Worm (Caenorhabditis elegans) whole organism, L1 larva: ENCODE data around the gene nhr-268.

Experiments used
- C16A3.4 ChIP-seq: fragments of 150-350 bp; optimal IDR thresholded peaks from 2 replicates; lab custom pipeline; 2014; ENCODE audit warnings: missing biosample characterization, missing genetic modification characterization
- Y116A8C.19 ChIP-seq: sonication (generic microtip); optimal IDR thresholded peaks from 2 replicates; lab custom pipeline; 2016; ENCODE audit warnings: missing compliant biosample characterization, missing genetic modification characterization, borderline replicate concordance
- alr-1 ChIP-seq: fragments of 200-800 bp; sonication (Bioruptor generic); optimal IDR thresholded peaks from 2 replicates; lab custom pipeline; 2018; ENCODE audit warnings: borderline replicate concordance, mild to moderate bottlenecking, missing genetic modification characterization, missing compliant biosample characterization
- ama-1 ChIP-seq: fragments of 150-350 bp; optimal IDR thresholded peaks from 2 replicates; lab custom pipeline; 2014
- ceh-63 ChIP-seq: fragments of 200-800 bp; sonication (Bioruptor generic); optimal IDR thresholded peaks from 2 replicates; lab custom pipeline; 2018; ENCODE audit warnings: mild to moderate bottlenecking, missing genetic modification characterization, missing compliant biosample characterization
- ceh-88 ChIP-seq: fragments of 200-800 bp; sonication (Bioruptor generic); IDR thresholded peaks from 2 replicates; pipeline ENCODE4 v1.3.6; 2022; ENCODE audit warnings: missing genetic modification characterization, missing compliant biosample characterization
- elt-2 ChIP-seq: sonication (generic microtip); optimal IDR thresholded peaks from 2 replicates; lab custom pipeline; 2016; ENCODE audit warnings: missing genetic modification characterization, mild to moderate bottlenecking, inconsistent platforms, missing compliant biosample characterization, missing genetic modification reagents
- ets-5 ChIP-seq: fragments of 200-800 bp; sonication (Bioruptor generic); IDR thresholded peaks from 2 replicates; pipeline ENCODE4 v1.3.6; 2022; ENCODE audit warnings: missing genetic modification characterization, missing compliant biosample characterization
- fkh-4 ChIP-seq: sonication (generic microtip); optimal IDR thresholded peaks from 2 replicates; lab custom pipeline; 2016; ENCODE audit warnings: missing compliant biosample characterization, missing genetic modification characterization, borderline replicate concordance
- fos-1 ChIP-seq: fragments of 150-350 bp; optimal IDR thresholded peaks from 2 replicates; lab custom pipeline; 2014; ENCODE audit warnings: missing biosample characterization, missing genetic modification characterization
- hlh-17 ChIP-seq: fragments of 200-800 bp; sonication (Bioruptor generic); optimal IDR thresholded peaks from 2 replicates; lab custom pipeline; 2018; ENCODE audit warnings: missing genetic modification characterization, mild to moderate bottlenecking, missing compliant biosample characterization, moderate library complexity, borderline replicate concordance
- isw-1 ChIP-seq: fragments of 200-800 bp; sonication (Bioruptor generic); IDR thresholded peaks from 2 replicates; pipeline ENCODE4 v1.3.6; 2022; ENCODE audit warnings: missing genetic modification characterization, missing compliant biosample characterization
- jun-1 ChIP-seq: fragments of 150-350 bp; optimal IDR thresholded peaks from 2 replicates; lab custom pipeline; 2014; ENCODE audit warnings: missing biosample characterization, missing genetic modification reagents, missing genetic modification characterization
- lin-13 ChIP-seq: fragments of 150-350 bp; optimal IDR thresholded peaks from 2 replicates; lab custom pipeline; 2014; ENCODE audit warnings: missing biosample characterization, missing genetic modification reagents, missing genetic modification characterization
- lin-14 ChIP-seq: fragments of 200-800 bp; sonication (Bioruptor generic); optimal IDR thresholded peaks from 2 replicates; lab custom pipeline; 2018; ENCODE audit warnings: mild to moderate bottlenecking, missing genetic modification characterization, moderate library complexity, missing compliant biosample characterization
- lin-15B ChIP-seq: fragments of 150-350 bp; sonication (generic microtip); optimal IDR thresholded peaks from 3 replicates; lab custom pipeline; 2014; ENCODE audit warnings: missing biosample characterization, missing genetic modification characterization
- lin-35 ChIP-seq, 2 experiments: fragments of 150-350 bp; optimal IDR thresholded peaks; 2 replicates each; lab custom pipeline; 2014; ENCODE audit warnings: missing biosample characterization in 2 of 2, missing genetic modification characterization in 2 of 2, missing genetic modification reagents in 2 of 2
- lir-3 ChIP-seq: sonication (generic microtip); optimal IDR thresholded peaks from 2 replicates; lab custom pipeline; 2016; ENCODE audit warnings: mild to moderate bottlenecking, missing genetic modification characterization, moderate library complexity, missing compliant biosample characterization; ENCODE audit not compliant: poor library complexity
- mab-9 ChIP-seq: fragments of 200-800 bp; sonication (Bioruptor generic); IDR thresholded peaks from 2 replicates; pipeline ENCODE4 v1.3.6; 2022; ENCODE audit warnings: missing genetic modification reagents, missing genetic modification characterization, missing compliant biosample characterization
- mdl-1 ChIP-seq, 2 experiments: fragments of 150-350 bp; optimal IDR thresholded peaks; 2 replicates each; lab custom pipeline; 2014 to 2017; ENCODE audit warnings: missing biosample characterization in 2 of 2, missing genetic modification characterization in 2 of 2, inconsistent platforms in 1 of 2
- mep-1 ChIP-seq: fragments of 150-350 bp; optimal IDR thresholded peaks from 2 replicates; lab custom pipeline; 2014; ENCODE audit warnings: missing biosample characterization, missing genetic modification characterization
- nhr-11 ChIP-seq: fragments of 150-350 bp; optimal IDR thresholded peaks from 2 replicates; lab custom pipeline; 2014; ENCODE audit warnings: missing biosample characterization, missing genetic modification characterization
- nhr-12 ChIP-seq: sonication (generic microtip); optimal IDR thresholded peaks from 2 replicates; lab custom pipeline; 2017; ENCODE audit warnings: missing biosample characterization, missing genetic modification characterization
- nhr-19 ChIP-seq: fragments of 200-800 bp; sonication (Bioruptor generic); conservative IDR thresholded peaks from 2 replicates; pipeline ENCODE4 v1.3.6; 2022; ENCODE audit warnings: missing genetic modification characterization, missing compliant biosample characterization
- nhr-20 ChIP-seq: sonication (generic microtip); optimal IDR thresholded peaks from 2 replicates; lab custom pipeline; 2016; ENCODE audit warnings: mild to moderate bottlenecking, missing genetic modification characterization, missing compliant biosample characterization
- nhr-28 ChIP-seq: fragments of 150-350 bp; optimal IDR thresholded peaks from 2 replicates; lab custom pipeline; 2014; ENCODE audit warnings: missing biosample characterization, missing genetic modification characterization
- nhr-47 ChIP-seq: sonication (generic microtip); optimal IDR thresholded peaks from 2 replicates; lab custom pipeline; 2016; ENCODE audit warnings: mild to moderate bottlenecking, missing genetic modification characterization, moderate library complexity, missing compliant biosample characterization
- nhr-85 ChIP-seq: sonication (generic microtip); peaks from one replicate; lab custom pipeline; 2016; ENCODE audit warnings: missing genetic modification characterization, inconsistent platforms, missing compliant biosample characterization
- pag-3 ChIP-seq: sonication (generic microtip); optimal IDR thresholded peaks from 2 replicates; lab custom pipeline; 2017; ENCODE audit warnings: missing genetic modification characterization, mild to moderate bottlenecking, missing compliant biosample characterization, antibody characterized with exemption, borderline replicate concordance; ENCODE audit not compliant: insufficient read depth
- pqm-1 ChIP-seq: sonication (generic microtip); optimal IDR thresholded peaks from 3 replicates; lab custom pipeline; 2017; ENCODE audit warnings: missing biosample characterization, missing genetic modification characterization
- sup-37 ChIP-seq: fragments of 200-800 bp; sonication (Bioruptor generic); optimal IDR thresholded peaks from 2 replicates; lab custom pipeline; 2018; ENCODE audit warnings: mild to moderate bottlenecking, missing genetic modification characterization, missing compliant biosample characterization
- tbx-2 ChIP-seq: sonication (generic microtip); optimal IDR thresholded peaks from 2 replicates; lab custom pipeline; 2016; ENCODE audit warnings: missing genetic modification characterization, missing compliant biosample characterization
- unc-62 ChIP-seq: fragments of 150-350 bp; optimal IDR thresholded peaks from 2 replicates; lab custom pipeline; 2014; ENCODE audit warnings: missing biosample characterization, missing genetic modification reagents, missing genetic modification characterization
- unc-98 ChIP-seq: fragments of 200-800 bp; sonication (Bioruptor generic); IDR thresholded peaks from 2 replicates; pipeline ENCODE4 v1.3.6; 2022; ENCODE audit warnings: missing genetic modification characterization, missing compliant biosample characterization
- vab-15 ChIP-seq: sonication (generic microtip); optimal IDR thresholded peaks from 2 replicates; lab custom pipeline; 2017; ENCODE audit warnings: missing genotype, mild to moderate bottlenecking, missing genetic modification characterization, missing compliant biosample characterization
- zag-1 ChIP-seq: fragments of 150-350 bp; optimal IDR thresholded peaks from 2 replicates; lab custom pipeline; 2014; ENCODE audit warnings: missing biosample characterization, missing genetic modification characterization
- zip-4 ChIP-seq: fragments of 200-800 bp; sonication (Bioruptor generic); optimal IDR thresholded peaks from 2 replicates; lab custom pipeline; 2018; ENCODE audit warnings: mild to moderate bottlenecking, missing genetic modification characterization, moderate library complexity, missing compliant biosample characterization
- ztf-4 ChIP-seq: fragments of 150-350 bp; optimal IDR thresholded peaks from 2 replicates; lab custom pipeline; 2014; ENCODE audit warnings: missing biosample characterization, missing genetic modification characterization

The nhr-268 gene

ce11 chrV:15732209-15732608 is 42.2 kb downstream of the nhr-268 start, which contains the start of gene str-38:
Gene str-38, minus strand, starts transcription at chrV:15732309.
- TF ChIP-seq vab-15 (no peak), lir-3 (tag; lab: Kevin White, UChicago) (no peak), tbx-2 (tag; lab: Kevin White, UChicago) (no peak), isw-1 (GFP tag; lab: Robert Waterston, UW) (no peak), alr-1 (tag; lab: Kevin White, UChicago) (no peak), pqm-1 (tag; lab: Kevin White, UChicago) (no peak), lin-35 (GFP tag; optimal IDR thresholded peaks at IDR 0.05; lab: Kevin White, UChicago) (no peak), Y116A8C.19 (tag; lab: Kevin White, UChicago) (no peak), nhr-11 (no peak), lin-13 (GFP tag; lab: Kevin White, UChicago) (no peak), mab-9 (no peak), unc-62 (GFP tag; lab: Kevin White, UChicago) (no peak), pag-3 (tag; lab: Kevin White, UChicago) (no peak), nhr-20 (no peak), lin-14 (GFP tag; lab: Kevin White, UChicago) (no peak), zag-1 (no peak), sup-37 (GFP tag; lab: Kevin White, UChicago) (no peak)

- no peak for TF ChIP-seq fos-1 (tag; lab: Kevin White, UChicago)
- TF ChIP-seq fkh-4: no peak
- TF ChIP-seq C16A3.4 (tag; lab: Kevin White, UChicago): no peak
- TF ChIP-seq ama-1 (lab: Kevin White, UChicago): no peak
- no peak for TF ChIP-seq ceh-63 (GFP tag; lab: Kevin White, UChicago)
- TF ChIP-seq ceh-88 (GFP tag; lab: Robert Waterston, UW): no peak
- TF ChIP-seq nhr-85: no peak
- TF ChIP-seq nhr-12: no peak
Measured at ce11 chrV:15733020-15733419, 43.0 kb downstream of the nhr-268 start.

- TF ChIP-seq sup-37 (GFP tag; lab: Kevin White, UChicago): no peak
- no peak for TF ChIP-seq nhr-19 (GFP tag; lab: Robert Waterston, UW)
- TF ChIP-seq jun-1 (tag; lab: Kevin White, UChicago): no peak
- no peak for TF ChIP-seq mep-1
- TF ChIP-seq ztf-4 (tag; lab: Kevin White, UChicago): no peak
- no peak for TF ChIP-seq hlh-17 (GFP tag; lab: Kevin White, UChicago)
- no peak for TF ChIP-seq fkh-4
- TF ChIP-seq nhr-85: no peak
- TF ChIP-seq zip-4 (GFP tag; lab: Kevin White, UChicago): no peak
- no peak for TF ChIP-seq lir-3 (tag; lab: Kevin White, UChicago)
- TF ChIP-seq mdl-1 (tag; optimal IDR thresholded peaks at IDR 0.05; lab: Kevin White, UChicago): no peak
Measured at ce11 chrV:15733568-15733967, 43.5 kb downstream of the nhr-268 start, which contains the start of gene T23D5.3. Gene T23D5.3, minus strand, starts transcription at chrV:15733668.

- no peak for TF ChIP-seq nhr-28 (tag; lab: Kevin White, UChicago)
- TF ChIP-seq ets-5 (GFP tag; lab: Robert Waterston, UW): no peak
- no peak for TF ChIP-seq elt-2 (tag; lab: Kevin White, UChicago)
- TF ChIP-seq tbx-2 (tag; lab: Kevin White, UChicago): no peak
- no peak for TF ChIP-seq unc-98
- no peak for TF ChIP-seq nhr-47 (tag; lab: Kevin White, UChicago)
- TF ChIP-seq nhr-19 (GFP tag; lab: Robert Waterston, UW): no peak
- no peak for TF ChIP-seq lin-15B (tag; lab: Kevin White, UChicago)
Measured at ce11 chrV:15735720-15736119, 45.7 kb downstream of the nhr-268 start, which contains the start of gene str-27. Gene str-27, minus strand, starts transcription at chrV:15735820.
